Worm (Caenorhabditis elegans): Measurements from ENCODE around the gene Y62E10A.23.

Y62E10A.23 gene

DNA sequence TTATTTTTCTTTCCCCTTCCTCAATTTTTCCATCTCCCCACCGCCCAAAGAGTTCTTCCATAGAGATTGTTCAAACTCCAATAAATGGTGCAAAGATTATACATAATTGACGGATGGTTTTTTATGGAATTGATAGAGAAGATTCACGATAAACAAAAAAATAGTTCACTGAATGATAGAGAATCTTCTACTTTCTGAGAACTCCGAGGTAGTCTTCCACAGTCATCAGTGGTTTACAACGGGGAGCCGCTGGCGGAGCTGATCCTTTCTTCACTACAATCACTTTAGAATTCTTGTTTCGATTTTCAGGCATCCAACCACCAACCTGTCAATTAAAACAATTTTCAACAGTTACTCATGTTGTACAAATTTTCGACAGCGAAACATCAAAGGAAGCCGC is 30.1 kb upstream of the Y62E10A.23 start:
- TF ChIP-seq hmg-1.2 (GFP tag; IDR thresholded peaks at IDR 0.05) (0 out of 2 replicates have a peak, but pooled peaks have one; percentile 13), madf-10 (tag; optimal IDR thresholded peaks at IDR 0.05) (no peak), hlh-12 (tag; optimal IDR thresholded peaks at IDR 0.05) (no peak), cebp-2 (GFP tag; IDR thresholded peaks at IDR 0.05) (peak; percentile 58; the same call in 1 of the 2 replicates), F52B5.7 (tag; optimal IDR thresholded peaks at IDR 0.05) (peak; percentile 15), tbx-9 (tag; optimal IDR thresholded peaks at IDR 0.05; ENCODE audit: borderline replicate concordance) (no peak), Y53G8AR.9 (GFP tag; conservative IDR thresholded peaks at IDR 0.05) (no peak; the same call in 1 of the 2 replicates), F10E7.11 (tag; optimal IDR thresholded peaks at IDR 0.05) (no peak), nfyb-1 (GFP tag; IDR thresholded peaks at IDR 0.05) (no peak), B0336.3 (GFP tag; IDR thresholded peaks at IDR 0.05) (peak; percentile 57; the same call in 1 of the 2 replicates), Y53F4B.3 (GFP tag; IDR thresholded peaks at IDR 0.05) (no peak), mxl-1 (tag; optimal IDR thresholded peaks at IDR 0.05) (no peak), B0035.1 (tag; optimal IDR thresholded peaks at IDR 0.05) (no peak), ceh-27 (GFP tag; optimal IDR thresholded peaks at IDR 0.05) (no peak), hsf-1 (GFP tag; IDR thresholded peaks at IDR 0.05) (peak; percentile 63), gei-17 (GFP tag; optimal IDR thresholded peaks at IDR 0.05) (no peak), ztf-22 (GFP tag; optimal IDR thresholded peaks at IDR 0.05) (no peak), aptf-3 (GFP tag; IDR thresholded peaks at IDR 0.05) (no peak), attf-6 (GFP tag; IDR thresholded peaks at IDR 0.05) (peak; percentile 74), madf-3 (GFP tag; IDR thresholded peaks at IDR 0.05) (0 out of 2 replicates have a peak, but pooled peaks have one; percentile 57), Y95B8A.8 (GFP tag; IDR thresholded peaks at IDR 0.05) (no peak), ama-1 (optimal IDR thresholded peaks at IDR 0.05) (no peak), ama-1 (GFP tag; optimal IDR thresholded peaks at IDR 0.05) (peak in 1 of 2 experiments; percentile 21), lin-35 (GFP tag; optimal IDR thresholded peaks at IDR 0.05) (no peak), sdz-38 (tag; optimal IDR thresholded peaks at IDR 0.05) (no peak), him-1 (tag; optimal IDR thresholded peaks at IDR 0.05) (peak; percentile 58), ceh-40 (GFP tag; IDR thresholded peaks at IDR 0.05) (no peak), hrde-1 (tag; optimal IDR thresholded peaks at IDR 0.05; ENCODE audit: borderline replicate concordance) (peak; percentile 20), sea-2 (GFP tag; IDR thresholded peaks at IDR 0.05) (no peak), B0261.1 (tag; optimal IDR thresholded peaks at IDR 0.05) (no peak), F33H1.4 (GFP tag; IDR thresholded peaks at IDR 0.05) (0 out of 2 replicates have a peak, but pooled peaks have one; percentile 8), egl-18 (GFP tag; IDR thresholded peaks at IDR 0.05) (no peak), snpc-4 (GFP tag; optimal IDR thresholded peaks at IDR 0.05) (no peak), snpc-4 (tag; optimal IDR thresholded peaks at IDR 0.05) (peak in 1 of 4 experiments; percentile 44), nfya-2 (GFP tag; IDR thresholded peaks at IDR 0.05) (no peak), ceh-58 (GFP tag; IDR thresholded peaks at IDR 0.05) (0 out of 2 replicates have a peak, but pooled peaks have one; percentile 30), rcor-1 (GFP tag; IDR thresholded peaks at IDR 0.05) (peak; percentile 24; the same call in 1 of the 2 replicates), ets-4 (GFP tag; optimal IDR thresholded peaks at IDR 0.05) (no peak), aptf-2 (GFP tag; conservative IDR thresholded peaks at IDR 0.05) (no peak), sptf-2 (GFP tag; optimal IDR thresholded peaks at IDR 0.05) (no peak), bed-1 (GFP tag; IDR thresholded peaks at IDR 0.05) (no peak), pbrm-1 (GFP tag; IDR thresholded peaks at IDR 0.05) (0 out of 2 replicates have a peak, but pooled peaks have one; percentile 45), lsl-1 (GFP tag; optimal IDR thresholded peaks at IDR 0.05) (peak; percentile 4), ztf-18 (tag; optimal IDR thresholded peaks at IDR 0.05) (no peak), F22D6.2 (tag; optimal IDR thresholded peaks at IDR 0.05) (no peak)

Measured in whole organism, young adult.